Worm (Caenorhabditis elegans) whole organism, L4 larva: Measurements from ENCODE around the gene catp-2.

Source experiments
- D1046.2 ChIP-seq: fragments of 200-800 bp; sonication (Bioruptor generic); IDR thresholded peaks from 2 replicates; pipeline ENCODE4 v1.3.6; 2022; ENCODE audit warnings: missing genetic modification characterization, missing compliant biosample characterization
- F37D6.2 ChIP-seq: sonication (generic microtip); optimal IDR thresholded peaks from 2 replicates; lab custom pipeline; 2016; ENCODE audit warnings: mild to moderate bottlenecking, missing genetic modification characterization, missing compliant biosample characterization
- F49E8.2 ChIP-seq: sonication (generic microtip); optimal IDR thresholded peaks from 2 replicates; lab custom pipeline; 2016; ENCODE audit warnings: missing compliant biosample characterization, mild to moderate bottlenecking, missing genetic modification characterization, borderline replicate concordance
- T26A8.4 ChIP-seq: fragments of 200-800 bp; sonication (Bioruptor generic); IDR thresholded peaks from 2 replicates; pipeline ENCODE4 v1.3.6; 2022; ENCODE audit warnings: missing genetic modification characterization, missing compliant biosample characterization
- aha-1 ChIP-seq: fragments of 150-350 bp; peaks from one replicate; lab custom pipeline; 2014; ENCODE audit warnings: missing biosample characterization, missing genetic modification characterization
- aly-2 ChIP-seq: sonication (generic microtip); optimal IDR thresholded peaks from 2 replicates; lab custom pipeline; 2018; ENCODE audit warnings: missing biosample characterization, missing genetic modification characterization
- ama-1 ChIP-seq: fragments of 150-350 bp; optimal IDR thresholded peaks from 2 replicates; lab custom pipeline; 2014; ENCODE audit warnings: inconsistent platforms, mixed read lengths
- arid-1 ChIP-seq: fragments of 200-800 bp; sonication (Bioruptor generic); conservative IDR thresholded peaks from 2 replicates; pipeline ENCODE4 v1.3.6; 2022; ENCODE audit warnings: missing genetic modification reagents, missing genetic modification characterization, missing compliant biosample characterization
- ceh-28 ChIP-seq: fragments of 150-350 bp; optimal IDR thresholded peaks from 2 replicates; lab custom pipeline; 2014; ENCODE audit warnings: missing biosample characterization, missing genetic modification reagents, missing genetic modification characterization
- ceh-44 ChIP-seq: fragments of 200-800 bp; sonication (Bioruptor generic); IDR thresholded peaks from 2 replicates; pipeline ENCODE4 v1.3.6; 2022; ENCODE audit warnings: missing genetic modification reagents, missing genetic modification characterization, missing compliant biosample characterization
- ceh-82 ChIP-seq: sonication (generic microtip); optimal IDR thresholded peaks from 2 replicates; lab custom pipeline; 2017; ENCODE audit warnings: missing biosample characterization, missing genetic modification characterization
- cey-2 ChIP-seq: sonication (generic microtip); optimal IDR thresholded peaks from 3 replicates; lab custom pipeline; 2017; ENCODE audit warnings: missing genetic modification characterization, mild to moderate bottlenecking, missing compliant biosample characterization, antibody characterized with exemption, borderline replicate concordance; ENCODE audit not compliant: insufficient read depth
- daf-12 ChIP-seq: fragments of 150-350 bp; optimal IDR thresholded peaks from 2 replicates; lab custom pipeline; 2014; ENCODE audit warnings: missing biosample characterization, missing genetic modification reagents, missing genetic modification characterization
- dmd-6 ChIP-seq: fragments of 200-800 bp; sonication (Bioruptor generic); IDR thresholded peaks from 2 replicates; pipeline ENCODE4 v1.3.6; 2022; ENCODE audit warnings: missing genetic modification reagents, missing genetic modification characterization, missing compliant biosample characterization
- dmd-8 ChIP-seq: fragments of 200-800 bp; sonication (Bioruptor generic); IDR thresholded peaks from 2 replicates; pipeline ENCODE4 v1.3.6; 2022; ENCODE audit warnings: missing genetic modification characterization, missing compliant biosample characterization
- dpl-1 ChIP-seq: fragments of 150-350 bp; optimal IDR thresholded peaks from 2 replicates; lab custom pipeline; 2014; ENCODE audit warnings: missing biosample characterization, missing genetic modification reagents, missing genetic modification characterization
- dve-1 ChIP-seq: sonication (generic microtip); optimal IDR thresholded peaks from 2 replicates; lab custom pipeline; 2017; ENCODE audit warnings: antibody characterized with exemption, mild to moderate bottlenecking, missing genetic modification characterization, missing compliant biosample characterization; ENCODE audit not compliant: insufficient read depth
- fos-1 ChIP-seq: fragments of 150-350 bp; optimal IDR thresholded peaks from 2 replicates; lab custom pipeline; 2014; ENCODE audit warnings: missing biosample characterization, missing genetic modification characterization
- gei-8 ChIP-seq: fragments of 200-800 bp; sonication (Bioruptor generic); optimal IDR thresholded peaks from 2 replicates; lab custom pipeline; 2018; ENCODE audit warnings: mild to moderate bottlenecking, missing genetic modification characterization, missing compliant biosample characterization
- hif-1 ChIP-seq, 2 experiments: sonication (generic microtip); optimal IDR thresholded peaks; 2 replicates each; lab custom pipeline; 2016 to 2017; ENCODE audit warnings: missing compliant biosample characterization in 2 of 2, missing genetic modification characterization in 2 of 2, missing genetic modification reagents in 2 of 2, missing genotype in 2 of 2, mild to moderate bottlenecking in 1 of 2
- hlh-11 ChIP-seq: fragments of 200-800 bp; sonication (Bioruptor generic); optimal IDR thresholded peaks from 2 replicates; lab custom pipeline; 2018; ENCODE audit warnings: mild to moderate bottlenecking, missing genetic modification characterization, missing compliant biosample characterization
- hlh-30 ChIP-seq: sonication (generic microtip); optimal IDR thresholded peaks from 2 replicates; lab custom pipeline; 2017; ENCODE audit warnings: antibody characterized with exemption, mild to moderate bottlenecking, missing genetic modification characterization, missing compliant biosample characterization; ENCODE audit not compliant: insufficient read depth
- jun-1 ChIP-seq: fragments of 150-350 bp; optimal IDR thresholded peaks from 2 replicates; lab custom pipeline; 2014; ENCODE audit warnings: missing biosample characterization, missing genetic modification reagents, missing genetic modification characterization
- lin-15B ChIP-seq: fragments of 150-350 bp; sonication (generic microtip); optimal IDR thresholded peaks from 3 replicates; lab custom pipeline; 2014; ENCODE audit warnings: missing biosample characterization, missing genetic modification characterization
- lin-29 ChIP-seq: fragments of 200-800 bp; sonication (Bioruptor generic); IDR thresholded peaks from 2 replicates; pipeline ENCODE4 v1.3.6; 2022; ENCODE audit warnings: missing genetic modification reagents, missing genetic modification characterization, missing compliant biosample characterization
- lin-38 ChIP-seq: fragments of 200-800 bp; sonication (Bioruptor generic); IDR thresholded peaks from 2 replicates; pipeline ENCODE4 v1.3.6; 2022; ENCODE audit warnings: missing genetic modification reagents, missing genetic modification characterization, missing compliant biosample characterization
- lir-3 ChIP-seq: sonication (generic microtip); optimal IDR thresholded peaks from 2 replicates; lab custom pipeline; 2016; ENCODE audit warnings: mild to moderate bottlenecking, missing genetic modification characterization, missing compliant biosample characterization
- lsy-2 ChIP-seq, 2 experiments: fragments of 150-350 bp in 1 of 2; sonication (generic microtip) in 1 of 2; optimal IDR thresholded peaks; 2 replicates each; lab custom pipeline; 2014 to 2017; ENCODE audit warnings: missing biosample characterization in 2 of 2, missing genetic modification characterization in 2 of 2
- mdt-29 ChIP-seq: fragments of 200-800 bp; sonication (Bioruptor generic); IDR thresholded peaks from 2 replicates; pipeline ENCODE4 v1.3.6; 2022; ENCODE audit warnings: missing genetic modification reagents, missing genetic modification characterization, missing compliant biosample characterization
- mep-1 ChIP-seq: fragments of 150-350 bp; sonication (generic microtip); optimal IDR thresholded peaks from 3 replicates; lab custom pipeline; 2014; ENCODE audit warnings: missing biosample characterization, missing genetic modification characterization
- mes-2 ChIP-seq: sonication (generic microtip); optimal IDR thresholded peaks from 2 replicates; lab custom pipeline; 2016; ENCODE audit warnings: missing genotype, mild to moderate bottlenecking, missing genetic modification characterization, missing compliant biosample characterization; ENCODE audit not compliant: poor library complexity, severe bottlenecking
- nhr-10 ChIP-seq: fragments of 150-350 bp; optimal IDR thresholded peaks from 2 replicates; lab custom pipeline; 2014; ENCODE audit warnings: missing biosample characterization, missing genetic modification characterization
- nhr-102 ChIP-seq: sonication (generic microtip); optimal IDR thresholded peaks from 2 replicates; lab custom pipeline; 2016; ENCODE audit warnings: mild to moderate bottlenecking, missing genetic modification characterization, moderate library complexity, missing compliant biosample characterization
- nhr-111 ChIP-seq: fragments of 200-800 bp; sonication (Bioruptor generic); optimal IDR thresholded peaks from 2 replicates; lab custom pipeline; 2018; ENCODE audit warnings: mild to moderate bottlenecking, missing genetic modification characterization, missing compliant biosample characterization
- nhr-28 ChIP-seq: fragments of 150-350 bp; optimal IDR thresholded peaks from 2 replicates; lab custom pipeline; 2014; ENCODE audit warnings: missing biosample characterization, missing genetic modification characterization
- nhr-42 ChIP-seq: fragments of 200-800 bp; sonication (Bioruptor generic); IDR thresholded peaks from 2 replicates; pipeline ENCODE4 v1.3.6; 2022; ENCODE audit warnings: missing genetic modification characterization, missing compliant biosample characterization
- nhr-6 ChIP-seq: fragments of 150-350 bp; optimal IDR thresholded peaks from 2 replicates; lab custom pipeline; 2014; ENCODE audit warnings: missing biosample characterization, missing genetic modification characterization
- pha-4 ChIP-seq, 2 experiments: fragments of 150-350 bp in 1 of 2; fragments of 200-800 bp in 1 of 2; sonication (Bioruptor generic) in 1 of 2; IDR thresholded peaks in 1 of 2; optimal IDR thresholded peaks in 1 of 2; 2 replicates each; pipeline versions ENCODE4 v1.3.6 to Lab custom; 2014 to 2022; ENCODE audit warnings: missing genetic modification characterization in 2 of 2, missing genetic modification reagents in 2 of 2, missing biosample characterization in 1 of 2, missing compliant biosample characterization in 1 of 2
- php-3 ChIP-seq: fragments of 200-800 bp; sonication (Bioruptor generic); IDR thresholded peaks from 2 replicates; pipeline ENCODE4 v1.3.6; 2022; ENCODE audit warnings: missing genetic modification reagents, missing genetic modification characterization, missing compliant biosample characterization
- pqm-1 ChIP-seq: sonication (generic microtip); optimal IDR thresholded peaks from 2 replicates; lab custom pipeline; 2017; ENCODE audit warnings: missing biosample characterization, missing genetic modification characterization
- saeg-2 ChIP-seq: fragments of 200-800 bp; sonication (Bioruptor generic); IDR thresholded peaks from 2 replicates; pipeline ENCODE4 v1.3.6; 2022; ENCODE audit warnings: missing genetic modification reagents, missing genetic modification characterization, missing compliant biosample characterization
- set-16 ChIP-seq: fragments of 200-800 bp; sonication (Bioruptor generic); IDR thresholded peaks from 2 replicates; pipeline ENCODE4 v1.3.6; 2022; ENCODE audit warnings: missing genetic modification reagents, missing genetic modification characterization, missing compliant biosample characterization
- snpc-1.2 ChIP-seq: fragments of 200-800 bp; sonication (Bioruptor generic); IDR thresholded peaks from 2 replicates; pipeline ENCODE4 v1.3.6; 2022; ENCODE audit warnings: missing genetic modification reagents, missing genetic modification characterization, missing compliant biosample characterization
- tag-97 ChIP-seq: fragments of 200-800 bp; sonication (Bioruptor generic); IDR thresholded peaks from 2 replicates; pipeline ENCODE4 v1.3.6; 2022; ENCODE audit warnings: missing genetic modification characterization, missing compliant biosample characterization
- unc-130 ChIP-seq: sonication (generic microtip); optimal IDR thresholded peaks from 2 replicates; lab custom pipeline; 2016; ENCODE audit warnings: missing genetic modification reagents, missing genetic modification characterization, missing compliant biosample characterization
- unc-39 ChIP-seq: sonication (generic microtip); optimal IDR thresholded peaks from 2 replicates; lab custom pipeline; 2017; ENCODE audit warnings: missing biosample characterization, missing genetic modification characterization
- unc-62 ChIP-seq, 3 experiments: fragments of 150-350 bp in 1 of 3; sonication (generic microtip); optimal IDR thresholded peaks in 2 of 3; peaks in 1 of 3; 1 replicate in 1 of 3; 2 replicates in 2 of 3; lab custom pipeline; 2014 to 2017; ENCODE audit warnings: missing biosample characterization in 3 of 3, missing genetic modification characterization in 3 of 3, missing genetic modification reagents in 3 of 3, missing genotype in 1 of 3
- zag-1 ChIP-seq: fragments of 150-350 bp; optimal IDR thresholded peaks from 2 replicates; lab custom pipeline; 2014; ENCODE audit warnings: missing biosample characterization, missing genetic modification characterization
- zip-2 ChIP-seq: fragments of 150-350 bp; optimal IDR thresholded peaks from 2 replicates; lab custom pipeline; 2014; ENCODE audit warnings: missing biosample characterization, missing genetic modification characterization
- ztf-11 ChIP-seq: fragments of 150-350 bp; optimal IDR thresholded peaks from 2 replicates; lab custom pipeline; 2014; ENCODE audit warnings: missing biosample characterization, missing genetic modification characterization

Gene catp-2

ce11 chrV:4913853-4914252, 20.7 kb upstream of the catp-2 start:
- TF ChIP-seq nhr-6 (no peak), dve-1 (tag; lab: Kevin White, UChicago) (no peak), pha-4 (GFP tag; IDR thresholded peaks at IDR 0.05; lab: Robert Waterston, UW) (no peak), pha-4 (tag; optimal IDR thresholded peaks at IDR 0.05; lab: Kevin White, UChicago) (no peak)

ce11 chrV:4914879-4915278, 19.6 kb upstream of the catp-2 start, which contains the start of gene H23N18.6:
TSS of gene H23N18.6 (minus strand) at chrV:4915079.
- no peak for TF ChIP-seq arid-1
- peak; percentile 4 for TF ChIP-seq aha-1 (tag; lab: Kevin White, UChicago)
- no peak for TF ChIP-seq lsy-2 (tag; optimal IDR thresholded peaks at IDR 0.05; lab: Kevin White, UChicago)
- TF ChIP-seq hlh-11 (tag; lab: Kevin White, UChicago): peak; percentile 28
- no peak for TF ChIP-seq D1046.2
- TF ChIP-seq zag-1: no peak
- no peak for TF ChIP-seq lir-3
- TF ChIP-seq gei-8 (GFP tag; lab: Kevin White, UChicago): no peak
- no peak for TF ChIP-seq tag-97 (GFP tag; lab: Robert Waterston, UW)
- TF ChIP-seq jun-1: no peak
- no peak for TF ChIP-seq mep-1 (tag; lab: Kevin White, UChicago)
- no peak for TF ChIP-seq ztf-11
- no peak for TF ChIP-seq nhr-10
- no peak for TF ChIP-seq F37D6.2
- no peak for TF ChIP-seq zip-2 (tag; lab: Kevin White, UChicago)
- TF ChIP-seq dmd-6 (GFP tag; lab: Robert Waterston, UW): 0 out of 2 replicates have a peak, but pooled peaks have one; percentile 9
- no peak for TF ChIP-seq ceh-28 (tag; lab: Kevin White, UChicago)
- TF ChIP-seq dpl-1 (GFP tag; lab: Kevin White, UChicago): no peak
- no peak for TF ChIP-seq daf-12 (tag; lab: Kevin White, UChicago)
- TF ChIP-seq lin-29: no peak
- TF ChIP-seq saeg-2 (GFP tag; lab: Robert Waterston, UW): no peak
- TF ChIP-seq ceh-44 (GFP tag; lab: Robert Waterston, UW): no peak
- no peak for TF ChIP-seq aly-2 (tag; lab: Kevin White, UChicago)
- TF ChIP-seq nhr-102 (tag; lab: Kevin White, UChicago): no peak
- no peak for TF ChIP-seq unc-62 (GFP tag; optimal IDR thresholded peaks at IDR 0.05 in 1 of 2; lab: Kevin White, UChicago)
- TF ChIP-seq unc-62 (tag; optimal IDR thresholded peaks at IDR 0.05; lab: Kevin White, UChicago): no peak
- no peak for TF ChIP-seq ceh-82 (tag; lab: Kevin White, UChicago)
- TF ChIP-seq nhr-111 (GFP tag; lab: Kevin White, UChicago): no peak
- no peak for TF ChIP-seq lin-15B (tag; lab: Kevin White, UChicago)
- no peak for TF ChIP-seq unc-39
- no peak for TF ChIP-seq dmd-8 (GFP tag; lab: Robert Waterston, UW)
- no peak for TF ChIP-seq fos-1 (tag; lab: Kevin White, UChicago)
- TF ChIP-seq ama-1 (lab: Kevin White, UChicago): no peak
- no peak for TF ChIP-seq unc-130 (GFP tag; lab: Kevin White, UChicago)
- no peak for TF ChIP-seq cey-2 (tag; lab: Kevin White, UChicago)
- TF ChIP-seq set-16 (GFP tag; lab: Robert Waterston, UW): no peak
- TF ChIP-seq F49E8.2: no peak
- no peak for TF ChIP-seq T26A8.4 (GFP tag; lab: Robert Waterston, UW)
- no peak for TF ChIP-seq hif-1 (tag; optimal IDR thresholded peaks at IDR 0.05; lab: Kevin White, UChicago)
- TF ChIP-seq pqm-1: peak; percentile 77
- TF ChIP-seq snpc-1.2: no peak
- TF ChIP-seq mes-2: no peak
- no peak for TF ChIP-seq mdt-29
- TF ChIP-seq nhr-28 (tag; lab: Kevin White, UChicago): peak; percentile 69
- TF ChIP-seq lin-38 (GFP tag; lab: Robert Waterston, UW): no peak
- no peak for TF ChIP-seq hlh-30 (tag; lab: Kevin White, UChicago)
- TF ChIP-seq php-3: peak; percentile 48; the same call in 1 of the 2 replicates
- TF ChIP-seq nhr-42 (GFP tag; lab: Robert Waterston, UW): no peak
